Fruit fly (Drosophila melanogaster): Measurements from ENCODE around the gene CG33253.
A peak's percentile ranks its signal among the peaks of the same experiment; 100 is the strongest.

CG33253 gene

DNA sequence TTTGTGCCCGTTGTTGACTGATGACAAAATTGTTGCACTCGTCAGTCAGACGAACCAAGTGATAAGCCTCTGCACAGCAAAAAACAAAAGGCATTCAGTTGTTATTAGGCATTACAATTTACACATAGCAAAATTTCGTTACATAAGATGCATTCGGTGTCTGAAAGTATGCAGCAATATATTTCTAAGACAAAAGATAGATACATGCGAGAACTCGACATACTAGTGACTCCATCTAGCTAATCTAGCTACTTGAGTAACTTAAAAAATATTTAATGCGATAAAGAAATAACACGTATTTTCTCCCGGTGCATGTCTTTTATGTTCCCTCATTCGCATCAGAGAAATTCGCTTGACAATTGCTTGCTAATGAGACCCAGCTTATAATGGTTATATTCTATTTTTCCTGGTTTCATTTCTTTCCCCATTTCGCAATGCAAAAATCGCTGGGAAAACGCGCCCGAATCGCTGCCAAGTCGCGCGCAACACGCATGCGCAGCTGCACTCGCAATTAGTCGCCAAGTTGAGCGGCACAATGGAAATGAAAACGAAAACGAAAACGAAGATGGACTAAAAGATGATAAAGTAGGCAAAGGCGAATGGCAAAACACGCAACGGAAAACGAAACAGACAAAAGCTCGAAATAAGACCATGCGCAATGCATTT, 20.8 kb upstream of the CG33253 start:
- TF ChIP-seq Hmx (GFP tag; optimal IDR thresholded peaks at IDR 0.05) (no peak), PHDP (tag; optimal IDR thresholded peaks at IDR 0.05) (peak; percentile 19), unpg (GFP tag; optimal IDR thresholded peaks at IDR 0.05) (peak; percentile 40), ATbp (GFP tag; optimal IDR thresholded peaks at IDR 0.05) (peak; percentile 9), Fer1 (GFP tag; optimal IDR thresholded peaks at IDR 0.05) (no peak), zf30C (GFP tag; optimal IDR thresholded peaks at IDR 0.05) (peak; percentile 50), crc (GFP tag; optimal IDR thresholded peaks at IDR 0.05) (no peak), NfI (GFP tag; optimal IDR thresholded peaks at IDR 0.05) (no peak), bsh (GFP tag; optimal IDR thresholded peaks at IDR 0.05) (peak in 1 of 2 experiments; percentile 35), Pdp1 (GFP tag; optimal IDR thresholded peaks at IDR 0.05) (peak in 1 of 2 experiments; percentile 89), Gug (GFP tag; IDR thresholded peaks at IDR 0.05) (no peak), CG32767 (GFP tag; IDR thresholded peaks at IDR 0.05) (no peak), twi (tag; optimal IDR thresholded peaks at IDR 0.05) (no peak), CG18764 (GFP tag; optimal IDR thresholded peaks at IDR 0.05) (no peak), Sox102F (GFP tag; optimal IDR thresholded peaks at IDR 0.05) (peak; percentile 57), CG9876 (GFP tag; optimal IDR thresholded peaks at IDR 0.05) (no peak), Meics (GFP tag; optimal IDR thresholded peaks at IDR 0.05) (no peak), Scr (GFP tag; IDR thresholded peaks at IDR 0.05; ENCODE audit: partially characterized antibody) (no peak), eve (GFP tag; optimal IDR thresholded peaks at IDR 0.05) (no peak), CG7839 (tag; optimal IDR thresholded peaks at IDR 0.05) (peak; percentile 44), CG12071 (GFP tag; optimal IDR thresholded peaks at IDR 0.05) (no peak), Spps (tag; optimal IDR thresholded peaks at IDR 0.05) (no peak), Tbp (GFP tag; optimal IDR thresholded peaks at IDR 0.05) (peak; percentile 25), slbo (GFP tag; IDR thresholded peaks at IDR 0.05) (no peak), gem (tag; optimal IDR thresholded peaks at IDR 0.05) (peak; percentile 53), CG1233 (GFP tag; optimal IDR thresholded peaks at IDR 0.05) (no peak), CG1529 (GFP tag; optimal IDR thresholded peaks at IDR 0.05) (no peak), CG6854 (GFP tag; optimal IDR thresholded peaks at IDR 0.05) (no peak), CG1603 (tag; optimal IDR thresholded peaks at IDR 0.05) (peak; percentile 50), dmrt11E (tag; optimal IDR thresholded peaks at IDR 0.05) (peak; percentile 11), org-1 (GFP tag; optimal IDR thresholded peaks at IDR 0.05) (no peak), CG17612 (GFP tag; IDR thresholded peaks at IDR 0.05) (no peak), CG6654 (GFP tag; optimal IDR thresholded peaks at IDR 0.05) (no peak), CG2120 (GFP tag; optimal IDR thresholded peaks at IDR 0.05) (no peak), cad (GFP tag; optimal IDR thresholded peaks at IDR 0.05) (no peak), az2 (GFP tag; optimal IDR thresholded peaks at IDR 0.05) (peak; percentile 23), Ssrp (tag; optimal IDR thresholded peaks at IDR 0.05) (peak; percentile 12), CG7745 (tag; optimal IDR thresholded peaks at IDR 0.05) (no peak), ewg (GFP tag; optimal IDR thresholded peaks at IDR 0.05) (peak; percentile 6), ara (GFP tag; IDR thresholded peaks at IDR 0.05) (no peak), Hr51 (GFP tag; optimal IDR thresholded peaks at IDR 0.05) (peak in 1 of 2 experiments; percentile 47), Ets65A (GFP tag) (peak; percentile 87), CG8089 (GFP tag; optimal IDR thresholded peaks at IDR 0.05) (no peak), dpn (GFP tag; optimal IDR thresholded peaks at IDR 0.05) (peak in 1 of 2 experiments; percentile 0), Oli (tag; optimal IDR thresholded peaks at IDR 0.05) (peak; percentile 35), NC2α (GFP tag; optimal IDR thresholded peaks at IDR 0.05) (no peak), Dek (tag; optimal IDR thresholded peaks at IDR 0.05) (no peak), Ptx1 (GFP tag; IDR thresholded peaks at IDR 0.05) (no peak), nmo (GFP tag; optimal IDR thresholded peaks at IDR 0.05) (peak; percentile 30)

All from whole organism, embryonic.